Worm (Caenorhabditis elegans): Measurements from ENCODE around the gene dod-19.

dod-19 gene

DNA sequence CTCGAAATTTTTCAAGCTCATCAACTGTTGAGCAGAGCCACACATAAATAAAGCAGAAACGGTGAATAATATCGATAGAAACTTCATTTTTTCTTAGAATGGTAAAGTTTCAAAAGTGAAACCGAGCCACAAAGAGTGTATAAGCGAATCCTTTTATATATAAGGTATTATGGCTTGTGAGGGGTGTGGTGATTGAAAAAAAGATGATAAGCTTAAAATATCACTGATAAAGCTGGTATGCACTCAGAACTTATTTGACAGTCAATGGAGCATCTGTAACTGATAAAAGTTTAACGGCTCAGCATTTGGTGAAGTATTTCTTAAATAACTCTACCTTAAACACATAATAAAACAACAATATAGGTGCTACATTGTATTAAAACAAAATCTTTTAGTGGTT lies at the start of gene dod-19:
Gene dod-19 (minus strand): TSS at position 130 of the 400 bp plus-strand sequence.
- TF ChIP-seq pat-9 (tag; optimal IDR thresholded peaks at IDR 0.05) (no peak), ztf-16 (tag; optimal IDR thresholded peaks at IDR 0.05) (no peak), hlh-15 (tag; optimal IDR thresholded peaks at IDR 0.05) (no peak)

DNA sequence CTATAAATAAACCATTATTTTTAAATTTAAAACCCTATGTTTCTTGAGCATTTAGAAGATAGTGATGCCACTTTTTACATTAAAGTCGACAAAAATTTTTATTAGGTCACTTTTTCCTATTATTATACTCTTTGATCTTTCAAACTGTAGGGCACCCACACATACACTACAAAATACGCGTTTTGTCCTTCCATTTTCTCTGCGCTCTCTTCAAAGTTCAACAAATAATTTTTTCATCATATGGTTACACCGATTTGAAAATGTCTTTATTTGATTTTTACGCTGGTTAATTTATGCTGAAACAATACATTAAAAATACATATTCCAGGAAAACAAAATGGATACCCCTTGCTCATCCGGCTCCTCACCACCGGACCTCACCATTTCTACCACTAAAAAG lies 47.7 kb upstream of the dod-19 start, which contains the start of gene nhr-202:
Gene nhr-202 (plus strand): TSS at position 326 of the 400 bp plus-strand sequence.
- no peak for TF ChIP-seq ceh-14 (tag; optimal IDR thresholded peaks at IDR 0.05)

DNA sequence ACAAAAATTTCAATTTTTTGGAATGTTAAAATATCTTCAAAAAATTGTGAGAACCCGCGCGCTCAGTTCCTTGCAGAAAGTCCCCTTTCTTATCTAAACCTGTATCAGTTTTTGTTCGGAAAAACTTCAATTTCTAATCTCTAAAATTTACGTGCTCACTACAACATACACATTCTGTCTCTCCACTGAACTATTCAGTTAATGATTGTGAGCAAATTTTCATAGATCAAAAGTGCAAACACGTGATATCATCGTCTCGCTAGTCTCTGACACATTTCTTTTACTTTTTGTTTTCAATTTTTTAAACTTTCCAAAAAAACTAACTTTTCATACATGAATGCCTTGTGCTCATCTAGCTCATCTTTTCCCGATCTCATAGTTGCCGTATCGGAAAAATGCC lies 44.9 kb upstream of the dod-19 start, which contains the start of gene nhr-203:
Gene nhr-203 (plus strand): TSS at position 332 of the 400 bp plus-strand sequence.
- TF ChIP-seq ceh-34 (tag; optimal IDR thresholded peaks at IDR 0.05) (no peak), elt-2 (tag; optimal IDR thresholded peaks at IDR 0.05) (peak; percentile 26)

DNA sequence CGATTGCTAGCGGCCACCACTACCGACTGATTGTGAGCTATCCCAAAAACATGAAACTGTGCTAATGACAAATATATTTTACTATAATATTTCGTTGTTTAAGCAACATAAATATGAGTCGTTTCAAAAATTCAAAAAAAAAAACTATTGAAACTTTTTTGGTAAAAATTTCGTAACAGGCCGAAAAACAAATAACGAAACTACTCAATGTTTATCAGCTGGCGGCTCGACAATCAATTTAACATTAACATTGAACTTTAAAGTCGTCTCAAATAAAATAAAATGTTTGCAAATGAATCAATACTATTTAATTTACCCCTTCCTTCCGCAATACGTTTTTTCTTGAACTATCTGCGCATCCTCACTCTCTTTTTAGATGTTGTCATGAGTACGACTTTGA lies 43.3 kb upstream of the dod-19 start:
- TF ChIP-seq hlh-30 (tag; optimal IDR thresholded peaks at IDR 0.05; ENCODE audit: insufficient read depth) (no peak), F13H6.1 (tag; optimal IDR thresholded peaks at IDR 0.05) (no peak), syd-9 (tag; optimal IDR thresholded peaks at IDR 0.05) (no peak), ztf-16 (tag; optimal IDR thresholded peaks at IDR 0.05) (no peak), nhr-232 (tag; optimal IDR thresholded peaks at IDR 0.05) (no peak), lin-11 (tag; optimal IDR thresholded peaks at IDR 0.05) (no peak), gmeb-2 (tag; optimal IDR thresholded peaks at IDR 0.05) (no peak), fax-1 (tag; optimal IDR thresholded peaks at IDR 0.05) (no peak), ceh-18 (tag; optimal IDR thresholded peaks at IDR 0.05) (no peak), K02D7.2 (tag; optimal IDR thresholded peaks at IDR 0.05) (no peak), K09A11.1 (tag; optimal IDR thresholded peaks at IDR 0.05; ENCODE audit: insufficient read depth) (no peak), odd-2 (tag; optimal IDR thresholded peaks at IDR 0.05) (no peak), npax-4 (tag; optimal IDR thresholded peaks at IDR 0.05) (no peak), ttx-3 (tag; optimal IDR thresholded peaks at IDR 0.05) (no peak), fkh-6 (tag; optimal IDR thresholded peaks at IDR 0.05) (no peak), pqm-1 (tag; optimal IDR thresholded peaks at IDR 0.05) (no peak), dve-1 (tag; optimal IDR thresholded peaks at IDR 0.05) (no peak), ceh-48 (tag; optimal IDR thresholded peaks at IDR 0.05) (no peak)

DNA sequence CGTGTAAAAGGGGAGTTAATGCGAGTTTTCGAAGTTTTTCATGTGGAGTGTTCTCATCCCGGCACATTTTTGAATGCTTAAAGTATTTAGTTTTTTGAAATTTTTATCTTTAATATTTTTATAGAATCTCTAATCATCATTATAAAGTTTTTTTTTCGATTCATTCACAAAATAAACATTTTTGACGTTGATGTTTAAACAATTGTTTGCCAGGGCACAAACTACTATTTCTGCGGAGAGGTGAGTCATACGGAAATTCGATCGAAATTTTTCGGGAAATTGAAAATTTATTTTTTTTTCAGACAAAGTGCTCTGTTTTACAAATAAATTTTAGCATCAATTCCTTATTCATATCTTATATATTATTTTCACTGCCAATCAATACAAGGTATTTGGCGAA lies 39.0 kb upstream of the dod-19 start, which contains the start of gene nhr-98:
Gene nhr-98 (plus strand): TSS at position 301 of the 400 bp plus-strand sequence.
- TF ChIP-seq K02D7.2 (tag; optimal IDR thresholded peaks at IDR 0.05) (no peak), hlh-13 (GFP tag; optimal IDR thresholded peaks at IDR 0.05) (no peak), ceh-18 (tag; optimal IDR thresholded peaks at IDR 0.05) (no peak), ceh-9 (tag; optimal IDR thresholded peaks at IDR 0.05) (no peak), eyg-1 (tag; optimal IDR thresholded peaks at IDR 0.05) (no peak), rnt-1 (tag; optimal IDR thresholded peaks at IDR 0.05) (no peak), lin-11 (tag; optimal IDR thresholded peaks at IDR 0.05) (no peak), pha-4 (tag; optimal IDR thresholded peaks at IDR 0.05) (no peak), hlh-8 (tag; optimal IDR thresholded peaks at IDR 0.05) (no peak), sox-4 (tag; optimal IDR thresholded peaks at IDR 0.05) (no peak), F13H6.1 (tag; optimal IDR thresholded peaks at IDR 0.05) (no peak), nhr-11 (tag; optimal IDR thresholded peaks at IDR 0.05) (no peak), ahr-1 (tag; optimal IDR thresholded peaks at IDR 0.05) (no peak), che-1 (tag; optimal IDR thresholded peaks at IDR 0.05) (no peak), hlh-15 (tag; optimal IDR thresholded peaks at IDR 0.05) (no peak), ceh-31 (tag; optimal IDR thresholded peaks at IDR 0.05) (no peak), nhr-232 (tag; optimal IDR thresholded peaks at IDR 0.05) (no peak)

All from whole organism, late embryonic.